Fruit fly (Drosophila melanogaster): Measurements from ENCODE around the gene CG33181.

Gene CG33181

dm6 chrX:8489048-8489447, at the start of gene CG33181:
Gene CG33181 (plus strand): TSS chrX:8489348.
- no peak for TF ChIP-seq usp (GFP tag; optimal IDR thresholded peaks at IDR 0.05)

dm6 chrX:8442161-8442560, 47.0 kb upstream of the CG33181 start, which contains the start of gene CG12123:
Gene CG12123 (minus strand): TSS chrX:8442348.
- TF ChIP-seq pan (optimal IDR thresholded peaks at IDR 0.05), result no peak
- no peak for TF ChIP-seq Dll (optimal IDR thresholded peaks at IDR 0.05)
- TF ChIP-seq CG8478 (optimal IDR thresholded peaks at IDR 0.05), result no peak
- TF ChIP-seq psq (optimal IDR thresholded peaks at IDR 0.05), result no peak
- TF ChIP-seq usp (GFP tag; optimal IDR thresholded peaks at IDR 0.05), result no peak
- TF ChIP-seq EcR (GFP tag; optimal IDR thresholded peaks at IDR 0.05), result no peak

DNA sequence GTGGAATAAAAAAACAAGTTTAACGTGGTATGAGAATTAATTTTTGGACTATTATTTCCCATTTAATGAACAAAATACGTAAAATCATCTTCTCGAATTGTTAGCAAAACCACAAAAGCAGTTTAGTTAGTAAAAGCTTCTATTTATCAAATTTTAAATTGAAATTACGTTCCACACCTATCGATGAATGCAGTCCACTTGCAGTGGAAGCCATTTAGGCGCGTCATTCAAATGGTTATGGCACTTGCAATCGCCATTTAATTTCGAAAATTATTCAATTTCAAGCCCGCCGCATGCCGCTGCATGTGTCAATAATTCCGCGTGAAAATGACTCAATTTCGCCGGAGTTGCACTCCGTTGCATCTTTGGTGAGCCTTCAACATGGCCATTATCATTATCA, 46.2 kb upstream of the CG33181 start:
- TF ChIP-seq Dll (optimal IDR thresholded peaks at IDR 0.05), result no peak
- no peak for TF ChIP-seq psq (optimal IDR thresholded peaks at IDR 0.05)
- no peak for TF ChIP-seq EcR (GFP tag; optimal IDR thresholded peaks at IDR 0.05)
- TF ChIP-seq pan (optimal IDR thresholded peaks at IDR 0.05), result no peak
- no peak for TF ChIP-seq usp (GFP tag; optimal IDR thresholded peaks at IDR 0.05)
- TF ChIP-seq CG8478 (optimal IDR thresholded peaks at IDR 0.05), result no peak

- TF ChIP-seq EcR (GFP tag; optimal IDR thresholded peaks at IDR 0.05), result no peak
- TF ChIP-seq usp (GFP tag; optimal IDR thresholded peaks at IDR 0.05), result no peak
- TF ChIP-seq psq (optimal IDR thresholded peaks at IDR 0.05), result no peak
- TF ChIP-seq Dll (optimal IDR thresholded peaks at IDR 0.05), result no peak
- no peak for TF ChIP-seq pan (optimal IDR thresholded peaks at IDR 0.05)
- no peak for TF ChIP-seq CG8478 (optimal IDR thresholded peaks at IDR 0.05)
Observed at dm6 chrX:8444279-8444678, 44.9 kb upstream of the CG33181 start.

DNA sequence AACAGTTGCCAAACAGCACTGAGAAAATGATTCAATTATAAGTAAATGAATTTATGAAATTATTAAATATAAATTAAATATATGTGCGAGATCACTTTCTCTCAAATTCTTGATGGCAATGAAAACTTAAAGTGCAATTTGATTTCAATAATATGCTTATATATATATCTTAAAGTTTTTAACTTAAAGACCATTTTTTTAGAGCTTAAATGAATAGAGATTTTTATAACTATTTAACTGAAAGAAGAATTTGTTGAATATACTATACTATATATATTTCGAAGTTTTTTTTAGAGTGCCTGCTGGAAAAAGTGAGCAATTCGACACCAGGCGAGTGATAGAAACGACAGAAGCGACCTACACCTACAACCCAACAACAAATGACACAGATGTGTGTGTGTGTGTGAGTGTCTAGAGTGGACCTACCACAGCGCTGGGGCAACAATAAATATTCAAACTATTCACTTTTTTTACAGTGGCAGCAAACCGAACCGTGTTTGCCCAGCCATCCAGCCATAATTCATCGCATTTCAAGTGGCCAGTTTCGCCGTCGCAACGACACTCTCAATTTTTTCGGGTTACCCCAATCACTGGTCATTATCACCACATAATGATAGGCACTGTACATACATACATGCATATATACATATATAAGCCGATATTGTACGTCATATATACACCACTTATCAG, 44.1 kb upstream of the CG33181 start:
- TF ChIP-seq Dll (optimal IDR thresholded peaks at IDR 0.05), result no peak
- TF ChIP-seq psq (optimal IDR thresholded peaks at IDR 0.05), result no peak
- TF ChIP-seq usp (GFP tag; optimal IDR thresholded peaks at IDR 0.05), result no peak
- no peak for TF ChIP-seq EcR (GFP tag; optimal IDR thresholded peaks at IDR 0.05)
- TF ChIP-seq pan (optimal IDR thresholded peaks at IDR 0.05), result no peak
- TF ChIP-seq CG8478 (optimal IDR thresholded peaks at IDR 0.05), result no peak

DNA sequence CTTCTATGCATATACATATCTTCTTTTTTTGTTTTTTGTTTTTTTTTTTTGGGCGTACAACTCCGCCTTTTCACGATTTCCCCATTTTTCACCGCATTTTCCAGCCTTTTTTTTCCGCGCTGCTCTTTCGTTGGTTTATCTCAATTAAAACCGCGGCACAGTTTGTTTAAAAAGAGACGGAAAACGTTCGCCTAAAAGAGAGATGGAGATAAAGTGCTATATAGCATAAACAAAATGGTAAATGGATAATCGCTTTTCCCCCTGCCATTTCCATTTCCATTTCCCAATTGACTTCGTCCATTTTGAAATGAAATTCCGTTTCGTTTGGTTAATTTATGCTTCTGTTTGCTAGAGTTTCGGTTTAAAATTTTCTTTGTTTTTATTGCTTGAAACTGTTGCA, 42.0 kb upstream of the CG33181 start:
- TF ChIP-seq EcR (GFP tag; optimal IDR thresholded peaks at IDR 0.05), result no peak
- no peak for TF ChIP-seq Dll (optimal IDR thresholded peaks at IDR 0.05)
- TF ChIP-seq pan (optimal IDR thresholded peaks at IDR 0.05), result no peak
- TF ChIP-seq psq (optimal IDR thresholded peaks at IDR 0.05), result no peak
- TF ChIP-seq CG8478 (optimal IDR thresholded peaks at IDR 0.05), result no peak
- TF ChIP-seq usp (GFP tag; optimal IDR thresholded peaks at IDR 0.05), result no peak

dm6 chrX:8448171-8448570, 41.0 kb upstream of the CG33181 start:
- no peak for TF ChIP-seq usp (GFP tag; optimal IDR thresholded peaks at IDR 0.05)

DNA sequence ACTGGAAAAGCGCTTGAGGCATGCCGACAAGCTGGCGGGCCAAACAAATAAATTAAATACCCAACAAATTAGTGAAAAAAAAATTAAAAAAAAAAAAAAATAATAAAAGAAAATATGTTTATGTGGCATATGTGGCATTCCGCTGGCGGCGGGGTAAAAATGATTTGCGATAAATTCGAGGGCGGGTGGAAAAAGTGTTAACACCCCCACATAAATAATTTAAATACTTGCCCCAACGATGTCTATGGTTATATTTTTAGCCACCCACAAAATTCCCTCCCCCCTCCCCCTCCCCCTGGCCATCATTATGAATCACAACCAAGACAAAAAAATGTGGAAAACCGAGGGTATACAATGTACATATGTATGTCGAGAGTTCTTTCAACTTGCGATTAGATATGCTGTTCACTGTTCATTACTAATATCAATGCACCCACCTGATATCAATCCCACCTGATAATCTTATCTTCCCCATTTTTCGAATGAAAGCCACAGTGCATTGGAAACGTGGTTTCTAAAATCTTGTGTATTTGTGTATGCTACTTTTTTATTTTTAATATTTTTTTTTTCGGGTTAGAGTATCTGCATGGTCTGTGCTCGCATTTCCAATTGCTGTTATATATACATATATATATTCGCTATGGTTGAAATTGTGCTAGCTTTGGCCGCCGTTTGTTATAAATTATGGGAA, 38.8 kb upstream of the CG33181 start:
- TF ChIP-seq pan (optimal IDR thresholded peaks at IDR 0.05) (no peak), usp (GFP tag; optimal IDR thresholded peaks at IDR 0.05) (no peak), EcR (GFP tag; optimal IDR thresholded peaks at IDR 0.05) (no peak), psq (optimal IDR thresholded peaks at IDR 0.05) (no peak), CG8478 (optimal IDR thresholded peaks at IDR 0.05) (no peak), Dll (optimal IDR thresholded peaks at IDR 0.05) (no peak)

- TF ChIP-seq usp (GFP tag; optimal IDR thresholded peaks at IDR 0.05), result no peak
Observed at dm6 chrX:8452163-8452562, 37.0 kb upstream of the CG33181 start.

- TF ChIP-seq EcR (GFP tag; optimal IDR thresholded peaks at IDR 0.05) (no peak), CG8478 (optimal IDR thresholded peaks at IDR 0.05) (no peak), usp (GFP tag; optimal IDR thresholded peaks at IDR 0.05) (no peak), pan (optimal IDR thresholded peaks at IDR 0.05) (no peak), Dll (optimal IDR thresholded peaks at IDR 0.05) (no peak), psq (optimal IDR thresholded peaks at IDR 0.05) (no peak)
Observed at dm6 chrX:8455019-8455555, 34.1 kb upstream of the CG33181 start, which contains the start of gene org-1. Gene org-1 (minus strand): TSS chrX:8455069.

DNA sequence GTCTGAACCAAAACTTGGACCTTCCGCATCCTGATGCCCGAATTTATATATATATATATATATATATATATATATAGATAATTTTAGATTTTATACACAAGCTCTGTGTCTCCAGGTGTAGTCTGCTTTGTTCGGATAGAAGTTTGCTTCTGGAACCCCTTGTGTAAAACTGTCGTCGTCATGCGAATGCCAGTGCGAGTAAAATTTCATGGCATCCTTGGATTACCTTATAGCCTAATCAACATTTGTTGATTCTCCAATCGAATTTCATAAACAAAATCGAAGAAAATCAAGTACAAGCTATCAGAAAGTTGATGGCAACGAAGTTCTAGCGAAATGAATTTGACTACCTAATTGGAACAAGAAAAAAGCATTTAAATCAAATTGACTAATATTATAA, 31.6 kb upstream of the CG33181 start, which contains the start of gene CG32713:
TSS of gene CG32713 (minus strand) at position 101 of the 400 bp plus-strand sequence.
- no peak for TF ChIP-seq psq (optimal IDR thresholded peaks at IDR 0.05)
- TF ChIP-seq EcR (GFP tag; optimal IDR thresholded peaks at IDR 0.05), result no peak
- TF ChIP-seq Dll (optimal IDR thresholded peaks at IDR 0.05), result no peak
- TF ChIP-seq CG8478 (optimal IDR thresholded peaks at IDR 0.05), result no peak
- TF ChIP-seq pan (optimal IDR thresholded peaks at IDR 0.05), result no peak
- no peak for TF ChIP-seq usp (GFP tag; optimal IDR thresholded peaks at IDR 0.05)

DNA sequence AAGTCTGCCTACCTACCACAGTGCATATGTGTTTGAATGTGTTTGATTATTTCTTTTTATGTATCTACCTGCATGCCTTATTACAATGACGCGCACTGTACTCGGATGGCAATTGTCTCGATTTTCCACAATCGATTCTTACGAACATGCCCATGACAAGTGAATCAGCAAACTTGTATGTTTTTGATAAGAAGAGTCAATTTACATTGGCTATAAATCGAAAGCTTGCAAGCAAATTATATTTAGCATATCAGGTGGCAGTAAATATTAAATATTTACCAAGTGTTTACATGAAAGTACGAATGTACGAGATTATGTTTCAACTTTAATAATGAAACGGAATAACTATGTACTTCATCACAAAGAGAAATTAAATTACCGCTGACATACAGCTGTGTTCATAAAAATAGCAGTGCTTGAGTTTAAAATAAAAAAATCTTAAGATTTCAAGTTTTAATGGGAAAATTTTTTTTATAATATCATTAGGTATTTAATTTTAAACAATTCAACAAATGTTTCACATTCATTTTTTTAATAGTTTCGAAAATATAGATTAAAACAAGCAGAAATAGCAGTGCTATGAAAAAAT, 29.6 kb upstream of the CG33181 start:
- TF ChIP-seq pan (optimal IDR thresholded peaks at IDR 0.05) (no peak), EcR (GFP tag; optimal IDR thresholded peaks at IDR 0.05) (no peak), CG8478 (optimal IDR thresholded peaks at IDR 0.05) (no peak), usp (GFP tag; optimal IDR thresholded peaks at IDR 0.05) (no peak), psq (optimal IDR thresholded peaks at IDR 0.05) (no peak), Dll (optimal IDR thresholded peaks at IDR 0.05) (no peak)
